Worm (Caenorhabditis elegans): ENCODE measurements around the gene dnj-8.

ce11 chrII:6629775-6630174, 31.9 kb upstream of the dnj-8 start:
- no peak for TF ChIP-seq pha-4 (tag; optimal IDR thresholded peaks at IDR 0.05)
- TF ChIP-seq cebp-2 (GFP tag; IDR thresholded peaks at IDR 0.05), result no peak
- no peak for TF ChIP-seq madf-3 (GFP tag; IDR thresholded peaks at IDR 0.05)
- no peak for TF ChIP-seq F57A8.1 (GFP tag; optimal IDR thresholded peaks at IDR 0.05)
- no peak for TF ChIP-seq dpl-1 (GFP tag; optimal IDR thresholded peaks at IDR 0.05)
- TF ChIP-seq snpc-1.3 (tag; optimal IDR thresholded peaks at IDR 0.05; ENCODE audit: insufficient read depth), result no peak

Measured in whole organism, young adult.